Worm (Caenorhabditis elegans): ENCODE results near the gene ifb-2.

ce11 chrII:5751353-5751752 lies 1.4 kb downstream of the ifb-2 start:
- TF ChIP-seq skn-1 (tag; optimal IDR thresholded peaks at IDR 0.05) (no peak), ceh-82 (tag; optimal IDR thresholded peaks at IDR 0.05) (no peak), fkh-10 (GFP tag; optimal IDR thresholded peaks at IDR 0.05) (no peak), nfya-1 (tag; optimal IDR thresholded peaks at IDR 0.05; ENCODE audit: insufficient read depth) (no peak), pqm-1 (tag; optimal IDR thresholded peaks at IDR 0.05) (peak; percentile 92), nhr-77 (tag; optimal IDR thresholded peaks at IDR 0.05) (no peak), nhr-12 (tag; optimal IDR thresholded peaks at IDR 0.05) (no peak), hmg-11 (tag; optimal IDR thresholded peaks at IDR 0.05) (no peak), unc-62 (GFP tag; optimal IDR thresholded peaks at IDR 0.05) (no peak), daf-12 (tag; optimal IDR thresholded peaks at IDR 0.05) (no peak), mdl-1 (tag; optimal IDR thresholded peaks at IDR 0.05) (no peak), elt-1 (tag; optimal IDR thresholded peaks at IDR 0.05) (no peak)

Data from whole organism, L3 larva.